Worm (Caenorhabditis elegans) whole organism, L2 larva: ENCODE data around the gene C56A3.6.

Experiments
- C34F6.9 ChIP-seq: fragments of 150-350 bp; optimal IDR thresholded peaks from 2 replicates; lab custom pipeline; 2014; ENCODE audit warnings: missing biosample characterization, missing genetic modification characterization
- F13H6.1 ChIP-seq: sonication (generic microtip); optimal IDR thresholded peaks from 2 replicates; lab custom pipeline; 2016; ENCODE audit warnings: missing genetic modification characterization, missing compliant biosample characterization
- R02D3.7 ChIP-seq: fragments of 150-350 bp; optimal IDR thresholded peaks from 2 replicates; lab custom pipeline; 2014; ENCODE audit warnings: missing biosample characterization, missing genetic modification characterization
- Y55F3AM.14 ChIP-seq: fragments of 200-800 bp; sonication (Bioruptor generic); optimal IDR thresholded peaks from 2 replicates; lab custom pipeline; 2018; ENCODE audit warnings: mild to moderate bottlenecking, missing genetic modification characterization, missing compliant biosample characterization
- ZK546.5 ChIP-seq: sonication (generic microtip); optimal IDR thresholded peaks from 2 replicates; lab custom pipeline; 2017; ENCODE audit warnings: missing biosample characterization, missing genetic modification characterization
- ama-1 ChIP-seq: fragments of 150-350 bp; optimal IDR thresholded peaks from 2 replicates; lab custom pipeline; 2018; ENCODE audit warnings: inconsistent platforms
- blmp-1 ChIP-seq: sonication (generic microtip); optimal IDR thresholded peaks from 2 replicates; lab custom pipeline; 2017; ENCODE audit warnings: missing genetic modification characterization, mild to moderate bottlenecking, missing compliant biosample characterization, antibody characterized with exemption, moderate library complexity; ENCODE audit not compliant: insufficient read depth
- ceh-82 ChIP-seq: fragments of 150-350 bp; optimal IDR thresholded peaks from 2 replicates; lab custom pipeline; 2014; ENCODE audit warnings: missing biosample characterization, missing genetic modification characterization
- crh-2 ChIP-seq: sonication (generic microtip); optimal IDR thresholded peaks from 2 replicates; lab custom pipeline; 2017; ENCODE audit warnings: missing biosample characterization, missing genetic modification characterization
- dmd-4 ChIP-seq: sonication (generic microtip); optimal IDR thresholded peaks from 2 replicates; lab custom pipeline; 2017; ENCODE audit warnings: missing biosample characterization, missing genetic modification characterization
- egl-27 ChIP-seq: sonication (generic microtip); optimal IDR thresholded peaks from 3 replicates; lab custom pipeline; 2017; ENCODE audit warnings: missing biosample characterization, missing genetic modification reagents, missing genetic modification characterization
- elt-1 ChIP-seq: fragments of 150-350 bp; optimal IDR thresholded peaks from 2 replicates; lab custom pipeline; 2014; ENCODE audit warnings: missing biosample characterization, missing genetic modification characterization
- fos-1 ChIP-seq: fragments of 150-350 bp; optimal IDR thresholded peaks from 2 replicates; lab custom pipeline; 2014; ENCODE audit warnings: missing biosample characterization, missing genetic modification characterization
- gmeb-1 ChIP-seq: fragments of 150-350 bp; optimal IDR thresholded peaks from 2 replicates; lab custom pipeline; 2014; ENCODE audit warnings: missing biosample characterization, missing genetic modification characterization
- lin-11 ChIP-seq: fragments of 150-350 bp; sonication (generic microtip); optimal IDR thresholded peaks from 2 replicates; lab custom pipeline; 2014; ENCODE audit warnings: missing biosample characterization, missing genetic modification characterization, inconsistent platforms, mixed read lengths
- lin-13 ChIP-seq: fragments of 150-350 bp; optimal IDR thresholded peaks from 2 replicates; lab custom pipeline; 2014; ENCODE audit warnings: missing biosample characterization, missing genetic modification reagents, missing genetic modification characterization
- lin-39 ChIP-seq: fragments of 150-350 bp; optimal IDR thresholded peaks from 2 replicates; lab custom pipeline; 2014; ENCODE audit warnings: missing biosample characterization, missing genetic modification reagents, missing genetic modification characterization
- mdl-1 ChIP-seq, 2 experiments: fragments of 150-350 bp in 1 of 2; sonication (generic microtip) in 1 of 2; optimal IDR thresholded peaks; 2 replicates each; lab custom pipeline; 2017; ENCODE audit warnings: missing biosample characterization in 2 of 2, missing genetic modification characterization in 2 of 2
- nhr-10 ChIP-seq: sonication (generic microtip); optimal IDR thresholded peaks from 2 replicates; lab custom pipeline; 2017; ENCODE audit warnings: missing biosample characterization, missing genetic modification characterization
- nhr-11 ChIP-seq: fragments of 150-350 bp; optimal IDR thresholded peaks from 2 replicates; lab custom pipeline; 2014; ENCODE audit warnings: missing biosample characterization, missing genetic modification characterization
- nhr-12 ChIP-seq: fragments of 150-350 bp; optimal IDR thresholded peaks from 2 replicates; lab custom pipeline; 2014; ENCODE audit warnings: missing biosample characterization, missing genetic modification characterization
- nhr-129 ChIP-seq: fragments of 150-350 bp; optimal IDR thresholded peaks from 2 replicates; lab custom pipeline; 2014; ENCODE audit warnings: missing biosample characterization, missing genetic modification characterization
- nhr-21 ChIP-seq: fragments of 150-350 bp; optimal IDR thresholded peaks from 2 replicates; lab custom pipeline; 2014; ENCODE audit warnings: missing biosample characterization, missing genetic modification characterization
- nhr-23 ChIP-seq: fragments of 150-350 bp; optimal IDR thresholded peaks from 2 replicates; lab custom pipeline; 2014; ENCODE audit warnings: missing biosample characterization, missing genetic modification reagents, missing genetic modification characterization
- nhr-237 ChIP-seq: fragments of 150-350 bp; optimal IDR thresholded peaks from 2 replicates; lab custom pipeline; 2014; ENCODE audit warnings: missing biosample characterization, missing genetic modification characterization
- nhr-25 ChIP-seq: fragments of 150-350 bp; sonication (generic microtip); optimal IDR thresholded peaks from 3 replicates; lab custom pipeline; 2014; ENCODE audit warnings: missing biosample characterization, missing genetic modification characterization
- nhr-77 ChIP-seq: fragments of 150-350 bp; optimal IDR thresholded peaks from 2 replicates; lab custom pipeline; 2014; ENCODE audit warnings: missing biosample characterization, missing genetic modification characterization
- peb-1 ChIP-seq: fragments of 150-350 bp; optimal IDR thresholded peaks from 2 replicates; lab custom pipeline; 2014; ENCODE audit warnings: missing biosample characterization, missing genetic modification characterization
- sem-4 ChIP-seq: fragments of 150-350 bp; optimal IDR thresholded peaks from 2 replicates; lab custom pipeline; 2014; ENCODE audit warnings: missing biosample characterization, missing genetic modification reagents, missing genetic modification characterization
- skn-1 ChIP-seq: sonication (generic microtip); optimal IDR thresholded peaks from 2 replicates; lab custom pipeline; 2017; ENCODE audit warnings: missing biosample characterization, missing genetic modification characterization
- sma-9 ChIP-seq, 2 experiments: fragments of 150-350 bp in 1 of 2; sonication (generic microtip) in 1 of 2; optimal IDR thresholded peaks; 2 replicates each; lab custom pipeline; 2014 to 2016; ENCODE audit warnings: missing genetic modification characterization in 2 of 2, mild to moderate bottlenecking in 1 of 2, missing biosample characterization in 1 of 2, missing compliant biosample characterization in 1 of 2, missing genetic modification reagents in 1 of 2, moderate library complexity in 1 of 2
- snpc-4 ChIP-seq: fragments of 150-350 bp; optimal IDR thresholded peaks from 2 replicates; lab custom pipeline; 2014; ENCODE audit warnings: missing biosample characterization, missing genetic modification characterization
- unc-39 ChIP-seq: fragments of 150-350 bp; optimal IDR thresholded peaks from 2 replicates; lab custom pipeline; 2014; ENCODE audit warnings: missing biosample characterization, missing genetic modification characterization
- unc-55 ChIP-seq: fragments of 150-350 bp; sonication (generic microtip); optimal IDR thresholded peaks from 3 replicates; lab custom pipeline; 2014; ENCODE audit warnings: missing biosample characterization, missing genetic modification reagents, missing genetic modification characterization
- unc-62 ChIP-seq: fragments of 150-350 bp; optimal IDR thresholded peaks from 2 replicates; lab custom pipeline; 2014; ENCODE audit warnings: missing biosample characterization, missing genetic modification reagents, missing genetic modification characterization
- zag-1 ChIP-seq: fragments of 150-350 bp; optimal IDR thresholded peaks from 2 replicates; lab custom pipeline; 2014; ENCODE audit warnings: missing biosample characterization, missing genetic modification characterization
- ztf-1 ChIP-seq: fragments of 200-800 bp; sonication (Bioruptor generic); conservative IDR thresholded peaks from 2 replicates; pipeline ENCODE4 v1.3.6; 2022; ENCODE audit warnings: missing genetic modification characterization, missing compliant biosample characterization
- ztf-11 ChIP-seq: sonication (generic microtip); optimal IDR thresholded peaks from 2 replicates; lab custom pipeline; 2017; ENCODE audit warnings: missing biosample characterization, missing genetic modification characterization
- ztf-4 ChIP-seq: fragments of 150-350 bp; optimal IDR thresholded peaks from 2 replicates; lab custom pipeline; 2014; ENCODE audit warnings: missing biosample characterization, missing genetic modification characterization

C56A3.6 gene

DNA sequence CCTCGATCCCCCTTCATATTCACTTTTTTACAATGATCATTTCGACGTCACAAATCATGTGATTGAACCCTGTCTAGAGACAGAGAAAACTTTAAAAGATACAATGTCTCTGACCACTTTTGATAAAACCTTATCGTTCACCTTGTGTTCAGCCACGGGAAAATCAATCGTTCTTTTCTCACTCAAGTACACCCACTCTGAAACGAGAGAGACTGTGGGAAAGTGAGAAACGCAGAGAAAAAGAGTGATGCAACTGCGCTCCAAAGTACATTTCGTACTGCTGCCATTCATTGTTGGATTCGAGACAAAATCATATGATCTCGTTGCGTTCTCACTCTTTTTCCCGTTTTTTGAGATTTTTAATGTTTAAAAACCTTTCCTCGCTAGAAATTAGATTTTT, 9.0 kb upstream of the C56A3.6 start (continued):
- TF ChIP-seq unc-39 (tag; lab: Kevin White, UChicago): no peak
- TF ChIP-seq snpc-4 (tag; lab: Kevin White, UChicago): peak; percentile 83
- peak; percentile 94 for TF ChIP-seq nhr-25 (tag; lab: Kevin White, UChicago)
- no peak for TF ChIP-seq peb-1 (tag; lab: Kevin White, UChicago)
- no peak for TF ChIP-seq ztf-1 (GFP tag; lab: Robert Waterston, UW)
- no peak for TF ChIP-seq nhr-12
- TF ChIP-seq nhr-129: peak; percentile 98
- TF ChIP-seq lin-13 (GFP tag; lab: Kevin White, UChicago): peak; percentile 68
- TF ChIP-seq sem-4 (tag; lab: Kevin White, UChicago): peak; percentile 61
- TF ChIP-seq ama-1 (lab: Kevin White, UChicago): peak; percentile 76
- no peak for TF ChIP-seq skn-1 (tag; lab: Kevin White, UChicago)

DNA sequence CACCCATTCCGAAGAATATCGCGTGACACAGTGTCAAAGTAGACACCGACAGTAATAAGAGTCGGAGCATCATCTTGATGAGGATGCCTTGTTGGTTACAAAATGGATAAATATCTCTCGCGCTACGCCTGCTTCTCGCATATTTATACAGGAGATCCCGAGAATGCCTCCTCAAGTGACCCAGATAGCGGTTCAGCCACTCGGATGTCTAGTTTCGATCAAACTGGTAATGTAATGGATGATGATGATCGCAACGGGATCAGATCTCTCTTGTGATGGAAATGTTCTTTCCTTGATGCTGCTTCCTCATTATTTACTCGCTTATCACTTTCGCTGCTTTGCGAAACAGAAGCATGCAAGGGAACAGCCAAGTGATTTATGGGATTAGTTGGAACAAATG, 7.6 kb upstream of the C56A3.6 start, which contains the start of gene grl-17:
Gene grl-17 (minus strand): TSS at position 101 of the 400 bp plus-strand sequence.
- TF ChIP-seq Y55F3AM.14 (no peak), gmeb-1 (tag; lab: Kevin White, UChicago) (no peak), ceh-82 (tag; lab: Kevin White, UChicago) (no peak), dmd-4 (tag; lab: Kevin White, UChicago) (no peak), lin-11 (tag; lab: Kevin White, UChicago) (no peak), ztf-1 (GFP tag; lab: Robert Waterston, UW) (no peak), fos-1 (tag; lab: Kevin White, UChicago) (no peak), nhr-21 (no peak), zag-1 (tag; lab: Kevin White, UChicago) (no peak), nhr-11 (tag; lab: Kevin White, UChicago) (no peak), unc-55 (no peak), peb-1 (tag; lab: Kevin White, UChicago) (no peak), nhr-237 (tag; lab: Kevin White, UChicago) (no peak), unc-62 (GFP tag; lab: Kevin White, UChicago) (no peak)
- TF ChIP-seq, all 48 proteins: peak for 0

DNA sequence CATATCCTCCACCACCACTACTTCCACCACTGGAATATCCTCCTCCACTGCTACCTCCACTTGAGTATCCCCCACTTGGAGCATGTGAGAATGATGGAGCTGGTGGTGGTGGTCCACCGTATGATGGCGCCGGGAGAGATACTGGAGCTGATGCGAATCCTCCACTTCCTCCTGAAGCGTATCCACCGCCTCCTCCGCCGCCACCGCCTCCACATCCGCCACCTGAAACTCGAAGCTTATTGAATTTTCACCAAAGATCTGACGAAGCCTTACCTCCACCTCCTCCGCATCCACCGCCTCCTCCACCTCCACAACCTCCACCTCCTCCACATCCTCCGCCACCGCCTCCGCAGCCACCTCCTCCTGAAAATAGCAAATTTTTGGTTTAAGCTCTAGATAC, 6.6 kb upstream of the C56A3.6 start:
- TF ChIP-seq elt-1 (tag; lab: Kevin White, UChicago) (no peak), C34F6.9 (no peak), mdl-1 (tag; optimal IDR thresholded peaks at IDR 0.05; lab: Kevin White, UChicago) (no peak), R02D3.7 (no peak), Y55F3AM.14 (no peak), blmp-1 (tag; lab: Kevin White, UChicago) (no peak), nhr-11 (tag; lab: Kevin White, UChicago) (no peak), nhr-129 (no peak), nhr-10 (tag; lab: Kevin White, UChicago) (no peak), F13H6.1 (tag; lab: Kevin White, UChicago) (no peak), nhr-237 (tag; lab: Kevin White, UChicago) (no peak), lin-39 (tag; lab: Kevin White, UChicago) (no peak), egl-27 (tag; lab: Kevin White, UChicago) (no peak), crh-2 (tag; lab: Kevin White, UChicago) (no peak), nhr-23 (tag; lab: Kevin White, UChicago) (no peak), ZK546.5 (tag; lab: Kevin White, UChicago) (no peak), ama-1 (lab: Kevin White, UChicago) (no peak), peb-1 (tag; lab: Kevin White, UChicago) (no peak)

DNA sequence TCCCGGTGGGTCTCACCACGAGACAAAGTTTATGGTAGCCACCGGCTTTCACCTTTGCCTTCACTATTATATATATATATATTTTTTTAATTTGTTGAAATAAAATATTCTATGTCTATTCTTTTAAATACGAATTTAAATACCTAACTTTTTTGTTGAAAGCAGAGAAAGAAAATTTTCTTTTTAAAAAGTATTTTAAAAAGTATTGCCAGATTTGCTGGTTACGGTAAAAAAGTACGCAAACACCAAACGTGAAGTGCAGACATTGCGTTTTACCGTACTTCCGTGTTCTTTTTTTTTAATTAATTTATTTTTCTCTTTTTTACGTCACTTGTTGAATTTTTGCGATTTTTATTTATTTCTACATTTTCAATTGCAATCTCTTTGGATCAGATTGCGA, 3.8 kb upstream of the C56A3.6 start, which contains the start of gene C56A3.8:
Gene C56A3.8 (plus strand): TSS at position 301 of the 400 bp plus-strand sequence.
- TF ChIP-seq nhr-11 (tag; lab: Kevin White, UChicago) (no peak), nhr-77 (tag; lab: Kevin White, UChicago) (no peak), ztf-4 (tag; lab: Kevin White, UChicago) (no peak), sma-9 (GFP tag; optimal IDR thresholded peaks at IDR 0.05; lab: Kevin White, UChicago) (no peak), sma-9 (tag; optimal IDR thresholded peaks at IDR 0.05; lab: Kevin White, UChicago) (no peak), ceh-82 (tag; lab: Kevin White, UChicago) (no peak), unc-39 (tag; lab: Kevin White, UChicago) (no peak), C34F6.9 (no peak), peb-1 (tag; lab: Kevin White, UChicago) (no peak), elt-1 (tag; lab: Kevin White, UChicago) (no peak), ztf-11 (tag; lab: Kevin White, UChicago) (no peak)
